Fruit fly (Drosophila melanogaster) whole organism, embryonic: ENCODE data around the gene Mlc2.

Source experiments
- Bdp1 ChIP-seq: fragments of 200-800 bp; sonication (Bioruptor generic); optimal IDR thresholded peaks from 3 replicates; lab custom pipeline; 2016; ENCODE audit warnings: missing biosample characterization, missing genetic modification characterization
- Bteb2 ChIP-seq: fragments of 200-800 bp; sonication (Bioruptor generic); optimal IDR thresholded peaks from 2 replicates; lab custom pipeline; 2016; ENCODE audit warnings: missing biosample characterization, missing genetic modification characterization
- CG10209 ChIP-seq: fragments of 200-800 bp; sonication (Bioruptor generic); optimal IDR thresholded peaks from 3 replicates; lab custom pipeline; 2017; ENCODE audit warnings: missing biosample characterization, mild to moderate bottlenecking, missing genetic modification characterization, missing genetic modification reagents
- CG1024 ChIP-seq: fragments of 200-800 bp; sonication (Bioruptor generic); IDR thresholded peaks from 2 replicates; pipeline ENCODE4 v1.3.6; 2022; ENCODE audit warnings: missing biosample characterization, missing genetic modification characterization
- CG11093 ChIP-seq: fragments of 200-800 bp; sonication (Bioruptor generic); IDR thresholded peaks from 3 replicates; pipeline ENCODE4 v1.3.6; 2022; ENCODE audit warnings: missing biosample characterization, missing genetic modification characterization
- CG12299 ChIP-seq: fragments of 200-800 bp; sonication (Bioruptor generic); optimal IDR thresholded peaks from 2 replicates; lab custom pipeline; 2018; ENCODE audit warnings: missing biosample characterization, mild to moderate bottlenecking, missing genetic modification characterization
- CG12391 ChIP-seq: fragments of 200-800 bp; sonication (Bioruptor generic); optimal IDR thresholded peaks from 3 replicates; lab custom pipeline; 2018; ENCODE audit warnings: missing biosample characterization, mild to moderate bottlenecking, missing genetic modification characterization, moderate library complexity
- CG13894 ChIP-seq: fragments of 200-800 bp; sonication (Bioruptor generic); optimal IDR thresholded peaks from 3 replicates; lab custom pipeline; 2018; ENCODE audit warnings: missing biosample characterization, mild to moderate bottlenecking, missing genetic modification characterization, moderate library complexity
- CG1602 ChIP-seq: fragments of 200-800 bp; sonication (Bioruptor generic); optimal IDR thresholded peaks from 3 replicates; lab custom pipeline; 2016; ENCODE audit warnings: missing biosample characterization, missing genetic modification characterization
- CG17328 ChIP-seq: fragments of 200-800 bp; sonication (Bioruptor generic); IDR thresholded peaks from 2 replicates; pipeline ENCODE4 v1.3.6; 2022; ENCODE audit warnings: missing biosample characterization, missing genetic modification characterization
- CG1832 ChIP-seq: fragments of 200-800 bp; sonication (Bioruptor generic); optimal IDR thresholded peaks from 2 replicates; lab custom pipeline; 2017; ENCODE audit warnings: missing biosample characterization, mild to moderate bottlenecking, missing genetic modification characterization, inconsistent platforms
- CG2202 ChIP-seq: fragments of 200-800 bp; sonication (Bioruptor generic); optimal IDR thresholded peaks from 2 replicates; lab custom pipeline; 2018; ENCODE audit warnings: missing biosample characterization, mild to moderate bottlenecking, missing genetic modification characterization
- CG3065 ChIP-seq: fragments of 200-800 bp; sonication (Bioruptor generic); optimal IDR thresholded peaks from 2 replicates; lab custom pipeline; 2016; ENCODE audit warnings: missing biosample characterization, missing genetic modification characterization
- CG32767 ChIP-seq: fragments of 200-800 bp; sonication (Bioruptor generic); IDR thresholded peaks from 2 replicates; pipeline ENCODE4 v1.3.6; 2022; ENCODE audit warnings: missing biosample characterization, missing genetic modification characterization
- CG42726 ChIP-seq: fragments of 200-800 bp; sonication (Bioruptor generic); IDR thresholded peaks from 2 replicates; pipeline ENCODE4 v1.3.6; 2022; ENCODE audit warnings: missing biosample characterization, missing genetic modification characterization; ENCODE audit not compliant: partially characterized antibody
- CG4282 ChIP-seq: fragments of 200-800 bp; sonication (Bioruptor generic); optimal IDR thresholded peaks from 2 replicates; lab custom pipeline; 2016; ENCODE audit warnings: missing biosample characterization, missing genetic modification characterization
- CG43689 ChIP-seq: fragments of 200-800 bp; sonication (Bioruptor generic); IDR thresholded peaks from 2 replicates; pipeline ENCODE4 v1.3.6; 2022; ENCODE audit warnings: missing biosample characterization, missing genetic modification characterization
- CG6254 ChIP-seq: fragments of 200-800 bp; sonication (Bioruptor generic); optimal IDR thresholded peaks from 3 replicates; lab custom pipeline; 2017; ENCODE audit warnings: mild to moderate bottlenecking, missing biosample characterization, missing genetic modification reagents, missing genetic modification characterization
- CG6689 ChIP-seq: fragments of 200-800 bp; sonication (Bioruptor generic); IDR thresholded peaks from 2 replicates; pipeline ENCODE4 v1.3.6; 2022; ENCODE audit warnings: missing biosample characterization, missing genetic modification characterization
- CG7271 ChIP-seq: fragments of 200-800 bp; sonication (Bioruptor generic); optimal IDR thresholded peaks from 2 replicates; lab custom pipeline; 2018; ENCODE audit warnings: missing biosample characterization, mild to moderate bottlenecking, missing genetic modification characterization, moderate library complexity
- CG8765 ChIP-seq: fragments of 200-800 bp; sonication (Bioruptor generic); IDR thresholded peaks from 2 replicates; pipeline ENCODE4 v1.3.6; 2022; ENCODE audit warnings: missing biosample characterization, missing genetic modification characterization
- CG9609 ChIP-seq: fragments of 200-800 bp; sonication (Bioruptor generic); optimal IDR thresholded peaks from 3 replicates; lab custom pipeline; 2016; ENCODE audit warnings: missing biosample characterization, missing genetic modification characterization
- Chrac-16 ChIP-seq: fragments of 200-800 bp; sonication (Bioruptor generic); optimal IDR thresholded peaks from 3 replicates; lab custom pipeline; 2016; ENCODE audit warnings: missing biosample characterization, missing genetic modification characterization
- CrebB ChIP-seq: fragments of 200-800 bp; sonication (Bioruptor generic); optimal IDR thresholded peaks from 3 replicates; lab custom pipeline; 2018; ENCODE audit warnings: missing biosample characterization, mild to moderate bottlenecking, missing genetic modification characterization
- Hr3 ChIP-seq: fragments of 200-800 bp; sonication (Bioruptor generic); optimal IDR thresholded peaks from 3 replicates; lab custom pipeline; 2016; ENCODE audit warnings: missing biosample characterization, missing genetic modification characterization
- Kr ChIP-seq: fragments of 200-800 bp; sonication (Bioruptor generic); optimal IDR thresholded peaks from 2 replicates; lab custom pipeline; 2017; ENCODE audit warnings: missing biosample characterization, mild to moderate bottlenecking, missing genetic modification characterization
- Lpt ChIP-seq: fragments of >200 bp; optimal IDR thresholded peaks from 2 replicates; lab custom pipeline; 2018; ENCODE audit warnings: missing biosample characterization, missing genetic modification characterization
- Meics ChIP-seq: fragments of 200-800 bp; sonication (Bioruptor generic); optimal IDR thresholded peaks from 2 replicates; lab custom pipeline; 2017; ENCODE audit warnings: missing biosample characterization, mild to moderate bottlenecking, missing genetic modification characterization
- Oli ChIP-seq: fragments of 200-800 bp; sonication (Bioruptor generic); optimal IDR thresholded peaks from 2 replicates; lab custom pipeline; 2018; ENCODE audit warnings: missing biosample characterization, mild to moderate bottlenecking, missing genetic modification characterization, moderate library complexity
- Ptx1 ChIP-seq: fragments of 200-800 bp; sonication (Bioruptor generic); IDR thresholded peaks from 2 replicates; pipeline ENCODE4 v1.3.6; 2022; ENCODE audit warnings: missing biosample characterization, missing genetic modification characterization
- Scr ChIP-seq: fragments of 200-800 bp; sonication (Bioruptor generic); IDR thresholded peaks from 2 replicates; pipeline ENCODE4 v1.3.6; 2022; ENCODE audit warnings: missing biosample characterization, missing genetic modification characterization; ENCODE audit not compliant: partially characterized antibody
- Sox100B ChIP-seq: fragments of 200-800 bp; sonication (Bioruptor generic); optimal IDR thresholded peaks from 3 replicates; lab custom pipeline; 2018; ENCODE audit warnings: missing biosample characterization, mild to moderate bottlenecking, missing genetic modification characterization
- ac ChIP-seq: fragments of 200-800 bp; sonication (Bioruptor generic); optimal IDR thresholded peaks from 3 replicates; lab custom pipeline; 2017; ENCODE audit warnings: missing biosample characterization, mild to moderate bottlenecking, missing genetic modification characterization
- ap ChIP-seq: fragments of 200-800 bp; sonication (Bioruptor generic); IDR thresholded peaks from 2 replicates; pipeline ENCODE4 v1.3.6; 2022; ENCODE audit warnings: missing biosample characterization, missing genetic modification characterization
- br ChIP-seq: fragments of >200 bp; optimal IDR thresholded peaks from 2 replicates; lab custom pipeline; 2017
- bsh ChIP-seq, 2 experiments: fragments of 200-800 bp; sonication (Bioruptor generic); optimal IDR thresholded peaks; 2 replicates each; lab custom pipeline; 2017 to 2018; ENCODE audit warnings: mild to moderate bottlenecking in 2 of 2, missing biosample characterization in 2 of 2, missing genetic modification characterization in 2 of 2, moderate library complexity in 1 of 2
- cad ChIP-seq: fragments of >200 bp; optimal IDR thresholded peaks from 2 replicates; lab custom pipeline; 2017; ENCODE audit warnings: missing biosample characterization, missing genetic modification characterization
- danr ChIP-seq: fragments of 200-800 bp; sonication (Bioruptor generic); IDR thresholded peaks from 2 replicates; pipeline ENCODE4 v1.3.6; 2022; ENCODE audit warnings: missing biosample characterization, missing genetic modification characterization
- dimm ChIP-seq: fragments of 200-800 bp; sonication (Bioruptor generic); IDR thresholded peaks from 2 replicates; pipeline ENCODE4 v1.3.6; 2022; ENCODE audit warnings: missing biosample characterization, missing genetic modification characterization
- dm ChIP-seq: fragments of 200-800 bp; sonication (Bioruptor generic); optimal IDR thresholded peaks from 3 replicates; lab custom pipeline; 2016; ENCODE audit warnings: missing biosample characterization, missing genetic modification characterization
- fd102C ChIP-seq: fragments of 200-800 bp; sonication (Bioruptor generic); optimal IDR thresholded peaks from 2 replicates; lab custom pipeline; 2018; ENCODE audit warnings: missing biosample characterization, mild to moderate bottlenecking, missing genetic modification characterization, moderate library complexity
- fd96Cb ChIP-seq: fragments of 200-800 bp; sonication (Bioruptor generic); optimal IDR thresholded peaks from 2 replicates; lab custom pipeline; 2018; ENCODE audit warnings: missing biosample characterization, mild to moderate bottlenecking, missing genetic modification characterization, moderate library complexity
- gsb-n ChIP-seq: fragments of 200-800 bp; sonication (Bioruptor generic); optimal IDR thresholded peaks from 3 replicates; lab custom pipeline; 2018; ENCODE audit warnings: missing biosample characterization, mild to moderate bottlenecking, missing genetic modification characterization
- inv ChIP-seq: fragments of 200-800 bp; sonication (Bioruptor generic); IDR thresholded peaks from 2 replicates; pipeline ENCODE4 v1.3.6; 2022; ENCODE audit warnings: missing biosample characterization, missing genetic modification characterization; ENCODE audit not compliant: partially characterized antibody
- nerfin-1 ChIP-seq: fragments of 200-800 bp; sonication (Bioruptor generic); optimal IDR thresholded peaks from 3 replicates; lab custom pipeline; 2019; ENCODE audit warnings: missing biosample characterization, mild to moderate bottlenecking, missing genetic modification characterization, moderate library complexity
- pho ChIP-seq: fragments of 200-800 bp; sonication (Bioruptor generic); optimal IDR thresholded peaks from 2 replicates; lab custom pipeline; 2016; ENCODE audit warnings: missing biosample characterization, missing genetic modification characterization
- ranshi ChIP-seq: fragments of 200-800 bp; sonication (Bioruptor generic); IDR thresholded peaks from 2 replicates; pipeline ENCODE4 v1.3.6; 2022; ENCODE audit warnings: missing biosample characterization, missing genetic modification characterization
- sr ChIP-seq: fragments of 200-800 bp; sonication (Bioruptor generic); IDR thresholded peaks from 3 replicates; pipeline ENCODE4 v1.3.6; 2022; ENCODE audit warnings: missing biosample characterization, missing genetic modification characterization
- yki ChIP-seq: fragments of >200 bp; optimal IDR thresholded peaks from 3 replicates; lab custom pipeline; 2018
- zfh2 ChIP-seq: fragments of 200-800 bp; sonication (Bioruptor generic); optimal IDR thresholded peaks from 2 replicates; lab custom pipeline; 2016; ENCODE audit warnings: missing biosample characterization, missing genetic modification characterization

The Mlc2 gene

DNA sequence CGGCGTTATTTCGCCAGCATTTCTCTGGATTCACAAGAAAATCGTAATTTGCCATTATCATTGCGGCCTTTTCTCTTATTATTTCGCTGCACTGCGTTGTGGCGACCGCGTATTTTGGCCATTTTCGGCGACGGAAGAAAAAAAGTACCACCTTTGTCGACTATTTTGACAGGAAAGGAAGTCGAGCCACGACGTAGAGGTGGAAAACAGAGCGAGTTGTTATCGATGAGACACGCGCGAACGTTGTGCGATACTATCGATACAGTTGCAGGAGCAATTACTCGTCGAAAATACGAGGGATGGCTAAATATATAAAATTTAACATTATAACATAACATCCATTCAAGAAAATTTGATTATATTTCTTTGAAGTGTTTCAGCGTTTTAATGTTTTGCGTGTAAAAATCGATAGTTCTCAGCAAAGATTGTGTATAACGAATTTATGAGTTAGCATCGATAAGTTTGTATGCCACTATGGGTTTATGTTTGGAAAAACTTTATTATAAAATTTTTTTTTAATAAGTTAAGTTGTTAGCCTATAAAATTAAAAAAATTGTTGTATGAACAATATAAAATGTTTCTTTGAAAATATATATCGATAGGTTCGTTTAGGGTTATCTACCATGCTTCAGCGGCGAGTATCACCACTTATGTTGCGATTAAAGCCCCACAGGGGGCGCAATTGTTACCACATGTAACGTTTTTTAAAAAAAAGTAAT is 34.6 kb upstream of the Mlc2 start, which contains the start of gene RpS7 (continued):
- TF ChIP-seq br (lab: Kevin White, UChicago): no peak
- TF ChIP-seq CG10209 (GFP tag; lab: Kevin White, UChicago): peak; percentile 64
- peak; percentile 57; the same call in 1 of the 2 replicates for TF ChIP-seq CG43689 (GFP tag; lab: Robert Waterston, UW)
- no peak for TF ChIP-seq CG3065
- peak; percentile 72 for TF ChIP-seq CG13894 (tag; lab: Kevin White, UChicago)
- peak; percentile 87 for TF ChIP-seq Meics (GFP tag; lab: Kevin White, UChicago)
- peak; percentile 48 to 65 for TF ChIP-seq bsh (GFP tag; optimal IDR thresholded peaks at IDR 0.05; lab: Kevin White, UChicago)
- no peak; the same call in 1 of the 3 replicates for TF ChIP-seq sr
- peak; percentile 91 for TF ChIP-seq CG42726 (GFP tag; lab: Robert Waterston, UW)
- TF ChIP-seq CG17328 (GFP tag; lab: Robert Waterston, UW): peak; percentile 83
- TF ChIP-seq inv (GFP tag; lab: Robert Waterston, UW): peak; percentile 98
- TF ChIP-seq CG12391 (tag; lab: Kevin White, UChicago): peak; percentile 72
- peak; percentile 63 for TF ChIP-seq fd102C (GFP tag; lab: Kevin White, UChicago)
- TF ChIP-seq pho (GFP tag; lab: Kevin White, UChicago): peak; percentile 56
- peak; percentile 50; the same call in 1 of the 2 replicates for TF ChIP-seq CG8765 (GFP tag; lab: Robert Waterston, UW)
- TF ChIP-seq dimm (GFP tag; lab: Robert Waterston, UW): peak; percentile 18; the same call in 1 of the 2 replicates
- TF ChIP-seq Oli (tag; lab: Kevin White, UChicago): peak; percentile 46
- peak; percentile 55 for TF ChIP-seq Kr (GFP tag; lab: Kevin White, UChicago)
- no peak for TF ChIP-seq CG1602 (GFP tag; lab: Kevin White, UChicago)
- no peak for TF ChIP-seq CG9609 (GFP tag; lab: Kevin White, UChicago)
- peak; percentile 48 for TF ChIP-seq ac (GFP tag; lab: Kevin White, UChicago)
- peak; percentile 74 for TF ChIP-seq CG7271 (tag; lab: Kevin White, UChicago)
- TF ChIP-seq gsb-n: peak; percentile 46
- peak; percentile 87 for TF ChIP-seq Sox100B (GFP tag; lab: Kevin White, UChicago)
- peak; percentile 69 for TF ChIP-seq CG6689 (GFP tag; lab: Robert Waterston, UW)
- TF ChIP-seq Bteb2 (GFP tag; lab: Kevin White, UChicago): peak; percentile 21
- peak; percentile 53; the same call in 2 of the 3 replicates for TF ChIP-seq CG11093 (GFP tag; lab: Robert Waterston, UW)
- no peak for TF ChIP-seq Chrac-16 (GFP tag; lab: Kevin White, UChicago)
- peak; percentile 67 for TF ChIP-seq CG1024 (GFP tag; lab: Robert Waterston, UW)
- TF ChIP-seq Bdp1: peak; percentile 53
- TF ChIP-seq danr (GFP tag; lab: Robert Waterston, UW): peak; percentile 62
- TF ChIP-seq Lpt: no peak
- TF ChIP-seq ap (GFP tag; lab: Robert Waterston, UW): peak; percentile 76
- peak; percentile 80 for TF ChIP-seq ranshi (GFP tag; lab: Robert Waterston, UW)
- no peak for TF ChIP-seq CG4282 (GFP tag; lab: Kevin White, UChicago)
- peak; percentile 31 for TF ChIP-seq zfh2 (GFP tag; lab: Kevin White, UChicago)
- no peak for TF ChIP-seq cad (GFP tag; lab: Kevin White, UChicago)
- peak; percentile 99 for TF ChIP-seq Scr
- TF ChIP-seq CG2202: peak; percentile 76
- peak; percentile 79 for TF ChIP-seq dm (GFP tag; lab: Kevin White, UChicago)
- TF ChIP-seq nerfin-1 (tag; lab: Kevin White, UChicago): peak; percentile 65
- no peak for TF ChIP-seq CG1832 (GFP tag; lab: Kevin White, UChicago)
- TF ChIP-seq CrebB: peak; percentile 84
- peak; percentile 8 for TF ChIP-seq fd96Cb (tag; lab: Kevin White, UChicago)
- 0 out of 2 replicates have a peak, but pooled peaks have one; percentile 43 for TF ChIP-seq CG32767 (GFP tag; lab: Robert Waterston, UW)
- peak; percentile 42 for TF ChIP-seq CG6254 (GFP tag; lab: Kevin White, UChicago)
- peak; percentile 76 for TF ChIP-seq CG12299
- no peak for TF ChIP-seq yki (lab: Kevin White, UChicago)
- peak; percentile 56 for TF ChIP-seq Ptx1 (GFP tag; lab: Robert Waterston, UW)
- peak; percentile 38 for TF ChIP-seq Hr3 (GFP tag; lab: Kevin White, UChicago)
